Fruit fly (Drosophila melanogaster): ENCODE measurements around the gene CG43402.

- no peak for TF ChIP-seq pan (optimal IDR thresholded peaks at IDR 0.05)
- TF ChIP-seq usp (GFP tag; optimal IDR thresholded peaks at IDR 0.05), result no peak
- no peak for TF ChIP-seq Dll (optimal IDR thresholded peaks at IDR 0.05)
- TF ChIP-seq psq (optimal IDR thresholded peaks at IDR 0.05), result no peak
- TF ChIP-seq CG8478 (optimal IDR thresholded peaks at IDR 0.05), result no peak
Measured at dm6 chr2L:1491791-1492345, 49.4 kb downstream of the CG43402 start, which contains the start of gene CG31928.

All from whole organism.